Fruit fly (Drosophila melanogaster): ENCODE results near the gene yip2.
A peak's percentile ranks its signal among the peaks of the same experiment; 100 is the strongest.

yip2 gene

DNA sequence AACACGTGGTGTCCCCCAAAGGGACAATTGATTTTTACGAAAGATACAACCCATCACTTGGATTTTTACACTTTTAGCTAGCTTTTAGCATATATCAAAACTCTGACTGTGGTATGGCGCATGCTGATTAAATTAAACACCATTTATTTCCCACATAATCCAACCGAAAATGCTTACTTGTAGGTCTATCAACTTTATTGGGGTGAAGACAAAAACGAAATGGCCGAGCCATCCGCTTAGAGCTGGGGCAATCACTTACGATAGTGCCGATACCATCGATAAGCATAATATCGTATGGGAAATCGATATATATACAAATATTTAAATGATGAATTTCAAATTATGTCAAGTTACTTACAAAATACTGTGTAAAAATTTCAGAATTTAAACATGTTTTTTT, 17.8 kb upstream of the yip2 start, which contains the start of gene RpS2 (continued):
- TF ChIP-seq caup (GFP tag; optimal IDR thresholded peaks at IDR 0.05; ENCODE audit: severe bottlenecking) (peak; percentile 72), sna (GFP tag; IDR thresholded peaks at IDR 0.05; ENCODE audit: partially characterized antibody) (peak; percentile 98), seq (GFP tag; IDR thresholded peaks at IDR 0.05) (peak; percentile 27; the same call in 1 of the 2 replicates), gro (GFP tag; optimal IDR thresholded peaks at IDR 0.05) (peak; percentile 39), E2f1 (GFP tag; IDR thresholded peaks at IDR 0.05) (no peak), Camta (GFP tag; optimal IDR thresholded peaks at IDR 0.05) (no peak), chn (GFP tag; optimal IDR thresholded peaks at IDR 0.05) (peak; percentile 14), croc (GFP tag; conservative IDR thresholded peaks at IDR 0.05) (no peak), ttk (GFP tag; IDR thresholded peaks at IDR 0.05) (no peak), gcm (GFP tag; optimal IDR thresholded peaks at IDR 0.05) (peak; percentile 53), fd96Cb (tag; optimal IDR thresholded peaks at IDR 0.05) (no peak), CG10267 (tag; optimal IDR thresholded peaks at IDR 0.05) (peak; percentile 65), Hr39 (optimal IDR thresholded peaks at IDR 0.05) (no peak), CG17912 (GFP tag; optimal IDR thresholded peaks at IDR 0.05) (peak; percentile 56), tgo (GFP tag; IDR thresholded peaks at IDR 0.05) (no peak), scrt (GFP tag; optimal IDR thresholded peaks at IDR 0.05) (peak; percentile 9), ci (GFP tag; IDR thresholded peaks at IDR 0.05) (peak; percentile 69; the same call in 2 of the 3 replicates), tin (GFP tag; optimal IDR thresholded peaks at IDR 0.05) (no peak), btn (GFP tag; optimal IDR thresholded peaks at IDR 0.05) (no peak), Rx (GFP tag; IDR thresholded peaks at IDR 0.05) (no peak), MTF-1 (GFP tag; optimal IDR thresholded peaks at IDR 0.05; ENCODE audit: borderline replicate concordance) (peak; percentile 2), insv (GFP tag; optimal IDR thresholded peaks at IDR 0.05) (peak in 1 of 2 experiments; percentile 32), CG2202 (tag; optimal IDR thresholded peaks at IDR 0.05) (peak; percentile 45), Opbp (GFP tag; IDR thresholded peaks at IDR 0.05; ENCODE audit: partially characterized antibody) (peak; percentile 100), Med (GFP tag) (peak; percentile 79), CG15011 (GFP tag; optimal IDR thresholded peaks at IDR 0.05) (no peak), Taf1 (GFP tag; IDR thresholded peaks at IDR 0.05) (no peak), Dref (GFP tag; IDR thresholded peaks at IDR 0.05) (peak; percentile 96), Dll (GFP tag; IDR thresholded peaks at IDR 0.05; ENCODE audit: partially characterized antibody) (peak; percentile 97), tx (GFP tag; optimal IDR thresholded peaks at IDR 0.05) (no peak), CG12299 (tag; optimal IDR thresholded peaks at IDR 0.05) (no peak), C15 (GFP tag; IDR thresholded peaks at IDR 0.05) (no peak), inv (GFP tag; IDR thresholded peaks at IDR 0.05; ENCODE audit: partially characterized antibody) (peak; percentile 99), pb (GFP tag; optimal IDR thresholded peaks at IDR 0.05) (no peak), Lim3 (GFP tag; IDR thresholded peaks at IDR 0.05) (no peak), pan (optimal IDR thresholded peaks at IDR 0.05) (no peak), pan (GFP tag; optimal IDR thresholded peaks at IDR 0.05 in 1 of 2, IDR thresholded peaks at IDR 0.05 in 1 of 2) (peak in 1 of 2 experiments; percentile 7), Nf-YB (GFP tag; optimal IDR thresholded peaks at IDR 0.05) (peak; percentile 13), bsh (GFP tag; optimal IDR thresholded peaks at IDR 0.05) (peak; percentile 7 to 35), CG10959 (GFP tag; IDR thresholded peaks at IDR 0.05) (no peak), Hr3 (GFP tag; optimal IDR thresholded peaks at IDR 0.05) (peak; percentile 32), CG4328 (GFP tag; optimal IDR thresholded peaks at IDR 0.05) (peak; percentile 3), E2f2 (GFP tag; IDR thresholded peaks at IDR 0.05) (peak; percentile 84), CG9817 (tag; optimal IDR thresholded peaks at IDR 0.05) (peak; percentile 23), CG1792 (GFP tag; optimal IDR thresholded peaks at IDR 0.05) (no peak), CG34376 (GFP tag; optimal IDR thresholded peaks at IDR 0.05) (peak; percentile 50), D19A (tag; optimal IDR thresholded peaks at IDR 0.05) (no peak), sens-2 (GFP tag; IDR thresholded peaks at IDR 0.05) (no peak), CG7839 (tag; optimal IDR thresholded peaks at IDR 0.05) (peak; percentile 38), kah (GFP tag; optimal IDR thresholded peaks at IDR 0.05) (no peak), CG2712 (tag; optimal IDR thresholded peaks at IDR 0.05) (no peak), CG8765 (GFP tag; IDR thresholded peaks at IDR 0.05) (no peak)

All from whole organism, embryonic.